Fruit fly (Drosophila melanogaster) whole organism, embryonic: ENCODE results near the gene nop5.

Source experiments
- Adf1 ChIP-seq: fragments of 200-800 bp; sonication (Bioruptor generic); IDR thresholded peaks from 2 replicates; pipeline ENCODE4 v1.3.6; 2022; ENCODE audit warnings: missing biosample characterization, missing genetic modification characterization
- B-H2 ChIP-seq: fragments of 200-800 bp; sonication (Bioruptor generic); optimal IDR thresholded peaks from 2 replicates; lab custom pipeline; 2018; ENCODE audit warnings: missing biosample characterization, mild to moderate bottlenecking, missing genetic modification characterization
- BEAF-32 ChIP-seq: fragments of 200-800 bp; sonication (Bioruptor generic); optimal IDR thresholded peaks from 3 replicates; lab custom pipeline; 2017; ENCODE audit warnings: missing biosample characterization, missing genetic modification characterization, mild to moderate bottlenecking, moderate library complexity, missing genetic modification reagents
- Bgb ChIP-seq: fragments of 200-800 bp; sonication (Bioruptor generic); IDR thresholded peaks from 2 replicates; pipeline ENCODE4 v1.3.6; 2022; ENCODE audit warnings: missing biosample characterization, missing genetic modification characterization; ENCODE audit not compliant: partially characterized antibody
- CG10366 ChIP-seq: fragments of 200-800 bp; sonication (Bioruptor generic); IDR thresholded peaks from 2 replicates; pipeline ENCODE4 v1.3.6; 2022; ENCODE audit warnings: missing biosample characterization, missing genetic modification characterization
- CG13287 ChIP-seq: fragments of 200-800 bp; sonication (Bioruptor generic); IDR thresholded peaks from 2 replicates; pipeline ENCODE4 v1.3.6; 2022; ENCODE audit warnings: missing biosample characterization, missing genetic modification characterization; ENCODE audit not compliant: partially characterized antibody
- CG14860 ChIP-seq: fragments of 200-800 bp; sonication (Bioruptor generic); IDR thresholded peaks from 3 replicates; pipeline ENCODE4 v1.3.6; 2022; ENCODE audit warnings: missing biosample characterization, missing genetic modification characterization; ENCODE audit not compliant: partially characterized antibody
- CG15514 ChIP-seq: fragments of 200-800 bp; sonication (Bioruptor generic); optimal IDR thresholded peaks from 3 replicates; lab custom pipeline; 2017; ENCODE audit warnings: missing biosample characterization, missing genetic modification characterization, mild to moderate bottlenecking, moderate library complexity, missing genetic modification reagents
- CG1603 ChIP-seq: fragments of 200-800 bp; sonication (Bioruptor generic); optimal IDR thresholded peaks from 2 replicates; lab custom pipeline; 2019; ENCODE audit warnings: missing biosample characterization, mild to moderate bottlenecking, missing genetic modification characterization, moderate library complexity
- CG17385 ChIP-seq: fragments of 200-800 bp; sonication (Bioruptor generic); optimal IDR thresholded peaks from 3 replicates; lab custom pipeline; 2018; ENCODE audit warnings: missing biosample characterization, mild to moderate bottlenecking, missing genetic modification characterization
- CG17829 ChIP-seq: fragments of 200-800 bp; optimal IDR thresholded peaks from 2 replicates; lab custom pipeline; 2019; ENCODE audit warnings: missing biosample characterization, mild to moderate bottlenecking, missing genetic modification characterization, moderate library complexity
- CG2116 ChIP-seq: fragments of 200-800 bp; sonication (Bioruptor generic); optimal IDR thresholded peaks from 3 replicates; lab custom pipeline; 2018; ENCODE audit warnings: missing biosample characterization, mild to moderate bottlenecking, missing genetic modification characterization
- CG2712 ChIP-seq: fragments of 200-800 bp; optimal IDR thresholded peaks from 3 replicates; lab custom pipeline; 2019; ENCODE audit warnings: missing biosample characterization, mild to moderate bottlenecking, missing genetic modification characterization, moderate library complexity
- CG31441 ChIP-seq: fragments of 200-800 bp; sonication (Bioruptor generic); IDR thresholded peaks from 2 replicates; pipeline ENCODE4 v1.3.6; 2022; ENCODE audit warnings: missing biosample characterization, missing genetic modification characterization
- CG34422 ChIP-seq: fragments of 200-800 bp; sonication (Bioruptor generic); IDR thresholded peaks from 3 replicates; pipeline ENCODE4 v1.3.6; 2022; ENCODE audit warnings: missing biosample characterization, missing genetic modification characterization
- CG3838 ChIP-seq: fragments of 200-800 bp; sonication (Bioruptor generic); optimal IDR thresholded peaks from 3 replicates; lab custom pipeline; 2016; ENCODE audit warnings: missing biosample characterization, missing genetic modification characterization
- CG4617 ChIP-seq: fragments of 200-800 bp; sonication (Bioruptor generic); optimal IDR thresholded peaks from 3 replicates; lab custom pipeline; 2016; ENCODE audit warnings: missing biosample characterization, missing genetic modification characterization, borderline replicate concordance
- CG4707 ChIP-seq: fragments of 200-800 bp; sonication (Bioruptor generic); optimal IDR thresholded peaks from 2 replicates; lab custom pipeline; 2018; ENCODE audit warnings: missing biosample characterization, mild to moderate bottlenecking, missing genetic modification characterization, moderate library complexity
- CG6254 ChIP-seq: fragments of 200-800 bp; sonication (Bioruptor generic); optimal IDR thresholded peaks from 3 replicates; lab custom pipeline; 2017; ENCODE audit warnings: mild to moderate bottlenecking, missing biosample characterization, missing genetic modification reagents, missing genetic modification characterization
- CG7556 ChIP-seq: fragments of 200-800 bp; sonication (Bioruptor generic); optimal IDR thresholded peaks from 2 replicates; lab custom pipeline; 2017; ENCODE audit warnings: missing biosample characterization, mild to moderate bottlenecking, missing genetic modification characterization
- CG8924 ChIP-seq: fragments of 200-800 bp; optimal IDR thresholded peaks from 3 replicates; lab custom pipeline; 2019; ENCODE audit warnings: missing biosample characterization, mild to moderate bottlenecking, missing genetic modification characterization, moderate library complexity
- CG9876 ChIP-seq: fragments of 200-800 bp; sonication (Bioruptor generic); optimal IDR thresholded peaks from 2 replicates; lab custom pipeline; 2016; ENCODE audit warnings: missing biosample characterization, missing genetic modification characterization
- Dref ChIP-seq: fragments of 200-800 bp; sonication (Bioruptor generic); IDR thresholded peaks from 2 replicates; pipeline ENCODE4 v1.3.6; 2022; ENCODE audit warnings: missing biosample characterization, missing genetic modification characterization
- HLH4C ChIP-seq: fragments of 200-800 bp; sonication (Bioruptor generic); IDR thresholded peaks from 3 replicates; pipeline ENCODE4 v1.3.6; 2022; ENCODE audit warnings: missing biosample characterization, missing genetic modification characterization; ENCODE audit not compliant: partially characterized antibody
- HmgZ ChIP-seq: fragments of 200-800 bp; sonication (Bioruptor generic); optimal IDR thresholded peaks from 2 replicates; lab custom pipeline; 2018; ENCODE audit warnings: missing biosample characterization, mild to moderate bottlenecking, missing genetic modification characterization
- MESR4 ChIP-seq: fragments of 200-800 bp; sonication (Bioruptor generic); optimal IDR thresholded peaks from 2 replicates; lab custom pipeline; 2018; ENCODE audit warnings: missing biosample characterization, mild to moderate bottlenecking, missing genetic modification characterization, moderate library complexity
- PHDP ChIP-seq: fragments of 200-800 bp; sonication (Bioruptor generic); optimal IDR thresholded peaks from 3 replicates; lab custom pipeline; 2018; ENCODE audit warnings: missing biosample characterization, mild to moderate bottlenecking, missing genetic modification characterization, moderate library complexity
- Scr ChIP-seq: fragments of 200-800 bp; sonication (Bioruptor generic); IDR thresholded peaks from 2 replicates; pipeline ENCODE4 v1.3.6; 2022; ENCODE audit warnings: missing biosample characterization, missing genetic modification characterization; ENCODE audit not compliant: partially characterized antibody
- Sry-β ChIP-seq: fragments of 200-800 bp; sonication (Bioruptor generic); optimal IDR thresholded peaks from 2 replicates; lab custom pipeline; 2018; ENCODE audit warnings: missing biosample characterization, mild to moderate bottlenecking, missing genetic modification characterization, moderate library complexity
- Sry-δ ChIP-seq: fragments of 200-800 bp; sonication (Bioruptor generic); optimal IDR thresholded peaks from 2 replicates; lab custom pipeline; 2016; ENCODE audit warnings: missing biosample characterization, missing genetic modification characterization
- amos ChIP-seq: fragments of 200-800 bp; sonication (Bioruptor generic); IDR thresholded peaks from 2 replicates; pipeline ENCODE4 v1.3.6; 2022; ENCODE audit warnings: missing biosample characterization, missing genetic modification characterization; ENCODE audit not compliant: partially characterized antibody
- cg ChIP-seq: fragments of 200-800 bp; sonication (Bioruptor generic); optimal IDR thresholded peaks from 3 replicates; lab custom pipeline; 2019; ENCODE audit warnings: missing biosample characterization, mild to moderate bottlenecking, missing genetic modification characterization, moderate library complexity
- chinmo ChIP-seq: fragments of 200-800 bp; sonication (Bioruptor generic); IDR thresholded peaks from 4 replicates; pipeline ENCODE4 v1.3.6; 2022; ENCODE audit warnings: missing biosample characterization, missing genetic modification characterization; ENCODE audit not compliant: partially characterized antibody
- ci ChIP-seq: fragments of 200-800 bp; sonication (Bioruptor generic); IDR thresholded peaks from 3 replicates; pipeline ENCODE4 v1.3.6; 2022; ENCODE audit warnings: missing biosample characterization, missing genetic modification characterization
- cwo ChIP-seq: fragments of 200-800 bp; sonication (Bioruptor generic); optimal IDR thresholded peaks from 3 replicates; lab custom pipeline; 2017; ENCODE audit warnings: missing biosample characterization, missing genetic modification characterization, mild to moderate bottlenecking, moderate library complexity, missing genetic modification reagents
- ewg ChIP-seq: fragments of 200-800 bp; sonication (Bioruptor generic); optimal IDR thresholded peaks from 3 replicates; lab custom pipeline; 2017; ENCODE audit warnings: mild to moderate bottlenecking, missing biosample characterization, missing genetic modification reagents, missing genetic modification characterization
- gcm ChIP-seq: fragments of 200-800 bp; sonication (Bioruptor generic); optimal IDR thresholded peaks from 2 replicates; lab custom pipeline; 2019; ENCODE audit warnings: missing biosample characterization, mild to moderate bottlenecking, missing genetic modification characterization, moderate library complexity
- inv ChIP-seq: fragments of 200-800 bp; sonication (Bioruptor generic); IDR thresholded peaks from 2 replicates; pipeline ENCODE4 v1.3.6; 2022; ENCODE audit warnings: missing biosample characterization, missing genetic modification characterization; ENCODE audit not compliant: partially characterized antibody
- kah ChIP-seq: fragments of 200-800 bp; sonication (Bioruptor generic); optimal IDR thresholded peaks from 2 replicates; lab custom pipeline; 2018; ENCODE audit warnings: missing biosample characterization, mild to moderate bottlenecking, missing genetic modification characterization
- nerfin-1 ChIP-seq: fragments of 200-800 bp; sonication (Bioruptor generic); optimal IDR thresholded peaks from 3 replicates; lab custom pipeline; 2019; ENCODE audit warnings: missing biosample characterization, mild to moderate bottlenecking, missing genetic modification characterization, moderate library complexity
- nerfin-2 ChIP-seq: fragments of 200-800 bp; sonication (Bioruptor generic); IDR thresholded peaks from 2 replicates; pipeline ENCODE4 v1.3.6; 2022; ENCODE audit warnings: missing biosample characterization, missing genetic modification characterization; ENCODE audit not compliant: partially characterized antibody
- nom ChIP-seq: fragments of 200-800 bp; sonication (Bioruptor generic); optimal IDR thresholded peaks from 2 replicates; lab custom pipeline; 2017; ENCODE audit warnings: missing biosample characterization, missing genetic modification characterization, mild to moderate bottlenecking, moderate library complexity, missing genetic modification reagents
- pho ChIP-seq: fragments of 200-800 bp; sonication (Bioruptor generic); optimal IDR thresholded peaks from 2 replicates; lab custom pipeline; 2016; ENCODE audit warnings: missing biosample characterization, missing genetic modification characterization
- prd ChIP-seq, 3 experiments: fragments of >200 bp in 2 of 3; fragments of 200-800 bp in 1 of 3; sonication (Bioruptor generic) in 1 of 3; optimal IDR thresholded peaks in 2 of 3; IDR thresholded peaks in 1 of 3; 2 replicates in 2 of 3; 3 replicates in 1 of 3; pipeline versions ENCODE4 v1.3.6 to Lab custom; 2017 to 2022; ENCODE audit warnings: missing biosample characterization in 1 of 3, missing genetic modification characterization in 1 of 3
- trem ChIP-seq: fragments of 200-800 bp; optimal IDR thresholded peaks from 3 replicates; lab custom pipeline; 2019; ENCODE audit warnings: missing biosample characterization, mild to moderate bottlenecking, missing genetic modification characterization, moderate library complexity
- wor ChIP-seq: fragments of 200-800 bp; sonication (Bioruptor generic); IDR thresholded peaks from 2 replicates; pipeline ENCODE4 v1.3.6; 2022; ENCODE audit warnings: missing biosample characterization, missing genetic modification characterization

The nop5 gene

DNA sequence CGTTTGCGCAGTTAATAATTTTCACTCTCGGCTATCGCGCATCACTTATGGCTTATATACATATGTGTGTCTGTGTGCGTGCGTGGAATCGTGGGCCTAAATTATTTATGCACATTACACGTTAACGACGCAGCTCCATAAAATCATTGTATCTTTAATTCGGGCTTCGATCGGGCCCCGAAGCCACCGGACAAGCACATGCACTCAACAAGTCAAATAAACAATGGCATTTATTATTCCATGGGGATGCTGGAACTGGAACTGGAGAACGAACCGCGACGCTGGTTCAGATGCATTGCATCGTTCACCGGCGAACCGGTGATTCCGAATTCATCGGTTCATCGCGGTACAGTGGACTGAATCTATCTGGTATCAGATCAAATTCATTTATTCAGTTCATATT lies 30.0 kb upstream of the nop5 start, which contains the start of gene ihog (continued):
- TF ChIP-seq CG13287 (GFP tag; lab: Robert Waterston, UW) (peak; percentile 70), cg (peak; percentile 79), pho (GFP tag; lab: Kevin White, UChicago) (no peak), CG34422 (GFP tag; lab: Robert Waterston, UW) (peak; percentile 35; the same call in 1 of the 3 replicates), CG9876 (GFP tag; lab: Kevin White, UChicago) (no peak), CG3838 (GFP tag; lab: Kevin White, UChicago) (no peak), ci (GFP tag; lab: Robert Waterston, UW) (peak; percentile 39; the same call in 1 of the 3 replicates), Sry-δ (GFP tag; lab: Kevin White, UChicago) (peak; percentile 3), CG2116 (GFP tag; lab: Kevin White, UChicago) (peak; percentile 2), CG8924 (peak; percentile 61), HmgZ (tag; lab: Kevin White, UChicago) (peak; percentile 13), gcm (peak; percentile 15), Sry-β (GFP tag; lab: Kevin White, UChicago) (peak; percentile 72), Dref (GFP tag; lab: Robert Waterston, UW) (peak; percentile 7; the same call in 1 of the 2 replicates), CG15514 (GFP tag; lab: Kevin White, UChicago) (peak; percentile 100), nom (GFP tag; lab: Kevin White, UChicago) (peak; percentile 20), CG7556 (GFP tag; lab: Kevin White, UChicago) (peak; percentile 20), B-H2 (GFP tag; lab: Kevin White, UChicago) (peak; percentile 22), CG10366 (0 out of 2 replicates have a peak, but pooled peaks have one; percentile 17), CG17385 (GFP tag; lab: Kevin White, UChicago) (peak; percentile 6), Bgb (GFP tag; lab: Robert Waterston, UW) (peak; percentile 59), CG31441 (GFP tag; lab: Robert Waterston, UW) (peak; percentile 41; the same call in 1 of the 2 replicates), prd (optimal IDR thresholded peaks at IDR 0.05; lab: Kevin White, UChicago) (no peak), prd (GFP tag; IDR thresholded peaks at IDR 0.05; lab: Robert Waterston, UW) (no peak), BEAF-32 (GFP tag; lab: Kevin White, UChicago) (peak; percentile 48), PHDP (tag; lab: Kevin White, UChicago) (peak; percentile 0), Adf1 (GFP tag; lab: Robert Waterston, UW) (peak; percentile 52; the same call in 1 of the 2 replicates), trem (tag; lab: Kevin White, UChicago) (peak; percentile 32), inv (GFP tag; lab: Robert Waterston, UW) (peak; percentile 39; the same call in 1 of the 2 replicates), nerfin-2 (GFP tag; lab: Robert Waterston, UW) (peak; percentile 45), CG2712 (tag; lab: Kevin White, UChicago) (peak; percentile 37), wor (GFP tag; lab: Robert Waterston, UW) (no peak), nerfin-1 (tag; lab: Kevin White, UChicago) (peak; percentile 19), HLH4C (GFP tag; lab: Robert Waterston, UW) (0 out of 3 replicates have a peak, but pooled peaks have one; percentile 9), CG6254 (GFP tag; lab: Kevin White, UChicago) (peak; percentile 4), CG4617 (GFP tag; lab: Kevin White, UChicago) (peak; percentile 71), cwo (GFP tag; lab: Kevin White, UChicago) (no peak), Scr (GFP tag; lab: Robert Waterston, UW) (peak; percentile 47; the same call in 1 of the 2 replicates), CG14860 (peak; percentile 66), chinmo (GFP tag; lab: Robert Waterston, UW) (peak; percentile 99), kah (GFP tag; lab: Kevin White, UChicago) (peak; percentile 1), CG1603 (tag; lab: Kevin White, UChicago) (peak; percentile 47), MESR4 (GFP tag; lab: Kevin White, UChicago) (peak; percentile 78), amos (GFP tag; lab: Robert Waterston, UW) (peak; percentile 72), CG17829 (tag; lab: Kevin White, UChicago) (peak; percentile 12), ewg (GFP tag; lab: Kevin White, UChicago) (peak; percentile 53), CG4707 (GFP tag; lab: Kevin White, UChicago) (peak; percentile 87)
